Worm (Caenorhabditis elegans) whole organism, L3 larva: ENCODE results near the gene F57A8.7.

Experiments
- R02D3.7 ChIP-seq: fragments of 150-350 bp; optimal IDR thresholded peaks from 2 replicates; lab custom pipeline; 2014; ENCODE audit warnings: missing biosample characterization, missing genetic modification characterization
- ceh-16 ChIP-seq: sonication (generic microtip); optimal IDR thresholded peaks from 2 replicates; lab custom pipeline; 2017; ENCODE audit warnings: missing biosample characterization, missing genetic modification characterization
- ceh-28 ChIP-seq: fragments of 150-350 bp; optimal IDR thresholded peaks from 2 replicates; lab custom pipeline; 2014; ENCODE audit warnings: missing biosample characterization, missing genetic modification reagents, missing genetic modification characterization
- ceh-9 ChIP-seq: sonication (generic microtip); optimal IDR thresholded peaks from 2 replicates; lab custom pipeline; 2018; ENCODE audit warnings: missing biosample characterization, missing genetic modification characterization
- egl-27 ChIP-seq: sonication (generic microtip); optimal IDR thresholded peaks from 4 replicates; lab custom pipeline; 2017; ENCODE audit warnings: missing biosample characterization, missing genetic modification reagents, missing genetic modification characterization
- elt-1 ChIP-seq: fragments of 150-350 bp; optimal IDR thresholded peaks from 2 replicates; lab custom pipeline; 2014; ENCODE audit warnings: missing biosample characterization, missing genetic modification characterization
- elt-2 ChIP-seq: sonication (generic microtip); optimal IDR thresholded peaks from 2 replicates; lab custom pipeline; 2016; ENCODE audit warnings: missing genetic modification reagents, mild to moderate bottlenecking, missing genetic modification characterization, missing compliant biosample characterization
- elt-3 ChIP-seq, 3 experiments: fragments of 150-350 bp in 1 of 3; sonication (generic microtip) in 2 of 3; optimal IDR thresholded peaks; 2 replicates in 2 of 3; 4 replicates in 1 of 3; lab custom pipeline; 2014 to 2017; ENCODE audit warnings: missing biosample characterization in 3 of 3, missing genetic modification characterization in 3 of 3
- eor-1 ChIP-seq, 2 experiments: fragments of 150-350 bp; optimal IDR thresholded peaks; 2 replicates each; lab custom pipeline; 2014 to 2018; ENCODE audit warnings: missing biosample characterization in 2 of 2, missing genetic modification characterization in 2 of 2
- fkh-2 ChIP-seq: fragments of 150-350 bp; optimal IDR thresholded peaks from 2 replicates; lab custom pipeline; 2014; ENCODE audit warnings: missing biosample characterization, missing genetic modification reagents, missing genetic modification characterization
- fos-1 ChIP-seq: fragments of 150-350 bp; optimal IDR thresholded peaks from 2 replicates; lab custom pipeline; 2014; ENCODE audit warnings: missing biosample characterization, missing genetic modification characterization
- jun-1 ChIP-seq: fragments of 150-350 bp; optimal IDR thresholded peaks from 2 replicates; lab custom pipeline; 2014; ENCODE audit warnings: missing biosample characterization, missing genetic modification reagents, missing genetic modification characterization
- lin-39 ChIP-seq: fragments of 150-350 bp; optimal IDR thresholded peaks from 2 replicates; lab custom pipeline; 2018; ENCODE audit warnings: missing biosample characterization, missing genetic modification reagents, missing genetic modification characterization
- mdl-1 ChIP-seq: fragments of 150-350 bp; optimal IDR thresholded peaks from 2 replicates; lab custom pipeline; 2014; ENCODE audit warnings: missing biosample characterization, missing genetic modification characterization
- mml-1 ChIP-seq: fragments of 150-350 bp; sonication (generic microtip); optimal IDR thresholded peaks from 3 replicates; lab custom pipeline; 2014; ENCODE audit warnings: missing biosample characterization, missing genetic modification characterization
- nfya-1 ChIP-seq: sonication (generic microtip); optimal IDR thresholded peaks from 2 replicates; lab custom pipeline; 2017; ENCODE audit warnings: missing genetic modification characterization, mild to moderate bottlenecking, missing compliant biosample characterization, antibody characterized with exemption, moderate library complexity; ENCODE audit not compliant: insufficient read depth
- nhr-11 ChIP-seq: fragments of 150-350 bp; optimal IDR thresholded peaks from 2 replicates; lab custom pipeline; 2014; ENCODE audit warnings: missing biosample characterization, missing genetic modification characterization
- nhr-12 ChIP-seq: fragments of 150-350 bp; optimal IDR thresholded peaks from 2 replicates; lab custom pipeline; 2014; ENCODE audit warnings: missing biosample characterization, missing genetic modification characterization
- nhr-23 ChIP-seq: fragments of 150-350 bp; optimal IDR thresholded peaks from 2 replicates; lab custom pipeline; 2014; ENCODE audit warnings: missing biosample characterization, missing genetic modification reagents, missing genetic modification characterization
- nhr-237 ChIP-seq: fragments of 150-350 bp; optimal IDR thresholded peaks from 2 replicates; lab custom pipeline; 2014; ENCODE audit warnings: missing biosample characterization, missing genetic modification characterization
- nhr-28 ChIP-seq: fragments of 150-350 bp; optimal IDR thresholded peaks from 2 replicates; lab custom pipeline; 2014; ENCODE audit warnings: missing biosample characterization, missing genetic modification characterization
- nhr-43 ChIP-seq: sonication (generic microtip); optimal IDR thresholded peaks from 2 replicates; lab custom pipeline; 2016; ENCODE audit warnings: mild to moderate bottlenecking, missing genetic modification characterization, missing compliant biosample characterization; ENCODE audit not compliant: poor library complexity, severe bottlenecking
- nhr-67 ChIP-seq: fragments of 150-350 bp; optimal IDR thresholded peaks from 2 replicates; lab custom pipeline; 2014; ENCODE audit warnings: missing biosample characterization, missing genetic modification characterization
- nhr-76 ChIP-seq: fragments of 150-350 bp; sonication (generic microtip); optimal IDR thresholded peaks from 5 replicates; lab custom pipeline; 2014; ENCODE audit warnings: missing biosample characterization, missing genetic modification characterization
- pha-4 ChIP-seq: fragments of 150-350 bp; optimal IDR thresholded peaks from 2 replicates; lab custom pipeline; 2014; ENCODE audit warnings: missing biosample characterization, missing genetic modification reagents, missing genetic modification characterization
- pqm-1 ChIP-seq: fragments of 150-350 bp; optimal IDR thresholded peaks from 2 replicates; lab custom pipeline; 2017; ENCODE audit warnings: missing biosample characterization, missing genetic modification characterization, inconsistent platforms
- skn-1 ChIP-seq: fragments of 150-350 bp; optimal IDR thresholded peaks from 2 replicates; lab custom pipeline; 2014; ENCODE audit warnings: missing biosample characterization, missing genetic modification characterization
- tbx-2 ChIP-seq: sonication (generic microtip); optimal IDR thresholded peaks from 2 replicates; lab custom pipeline; 2016; ENCODE audit warnings: mild to moderate bottlenecking, missing genetic modification characterization, missing compliant biosample characterization
- ztf-11 ChIP-seq: fragments of 150-350 bp; optimal IDR thresholded peaks from 2 replicates; lab custom pipeline; 2014; ENCODE audit warnings: missing biosample characterization, missing genetic modification characterization
- ztf-4 ChIP-seq: fragments of 150-350 bp; optimal IDR thresholded peaks from 2 replicates; lab custom pipeline; 2014; ENCODE audit warnings: missing biosample characterization, missing genetic modification characterization

The F57A8.7 gene

ce11 chrV:10084864-10085263 lies 9.3 kb downstream of the F57A8.7 start, which contains the start of gene R04B5.6:
Gene R04B5.6 (plus strand): TSS chrV:10085164.
- TF ChIP-seq nhr-11 = no peak
- no peak for TF ChIP-seq fkh-2
- peak; percentile 63 for TF ChIP-seq nhr-76 (tag; lab: Kevin White, UChicago)
- TF ChIP-seq nhr-12 (tag; lab: Kevin White, UChicago) = no peak
- TF ChIP-seq ceh-16 (tag; lab: Kevin White, UChicago) = no peak
- no peak for TF ChIP-seq mdl-1 (tag; lab: Kevin White, UChicago)
- TF ChIP-seq ztf-4 (tag; lab: Kevin White, UChicago) = peak; percentile 18
- TF ChIP-seq tbx-2 (tag; lab: Kevin White, UChicago) = no peak
- no peak for TF ChIP-seq jun-1 (tag; lab: Kevin White, UChicago)

ce11 chrV:10086141-10086540 lies 10.6 kb downstream of the F57A8.7 start:
- TF ChIP-seq ceh-16 (tag; lab: Kevin White, UChicago) (no peak), nhr-76 (tag; lab: Kevin White, UChicago) (peak; percentile 35)

ce11 chrV:10087103-10087502 lies 11.6 kb downstream of the F57A8.7 start, which contains the start of gene R04B5.5:
Gene R04B5.5 (plus strand): TSS chrV:10087480.
- no peak for TF ChIP-seq nhr-67 (tag; lab: Kevin White, UChicago)
- TF ChIP-seq pqm-1 = peak; percentile 81
- TF ChIP-seq ztf-4 (tag; lab: Kevin White, UChicago) = peak; percentile 61
- peak; percentile 39 for TF ChIP-seq jun-1 (tag; lab: Kevin White, UChicago)
- TF ChIP-seq fos-1 = no peak
- no peak for TF ChIP-seq egl-27 (tag; lab: Kevin White, UChicago)
- TF ChIP-seq elt-2 = peak; percentile 91
- TF ChIP-seq nhr-23 = peak; percentile 60
- no peak for TF ChIP-seq skn-1 (tag; lab: Kevin White, UChicago)
- TF ChIP-seq nhr-76 (tag; lab: Kevin White, UChicago) = peak; percentile 62
- TF ChIP-seq ceh-28 (tag; lab: Kevin White, UChicago) = peak; percentile 2
- TF ChIP-seq mdl-1 (tag; lab: Kevin White, UChicago) = peak; percentile 18
- TF ChIP-seq eor-1 (tag; optimal IDR thresholded peaks at IDR 0.05; lab: Kevin White, UChicago) = no peak
- peak in 1 of 3 experiments; percentile 71 for TF ChIP-seq elt-3 (tag; optimal IDR thresholded peaks at IDR 0.05; lab: Kevin White, UChicago)
- peak; percentile 59 for TF ChIP-seq nhr-43 (tag; lab: Kevin White, UChicago)
- no peak for TF ChIP-seq elt-1 (tag; lab: Kevin White, UChicago)
- TF ChIP-seq, all 47 proteins: peak for 10

- no peak for TF ChIP-seq elt-2
- no peak for TF ChIP-seq ztf-11 (tag; lab: Kevin White, UChicago)
- no peak for TF ChIP-seq skn-1 (tag; lab: Kevin White, UChicago)
- no peak for TF ChIP-seq ceh-16 (tag; lab: Kevin White, UChicago)
- no peak for TF ChIP-seq nhr-12 (tag; lab: Kevin White, UChicago)
- no peak for TF ChIP-seq fos-1
- no peak for TF ChIP-seq ceh-28 (tag; lab: Kevin White, UChicago)
- no peak for TF ChIP-seq ceh-9 (tag; lab: Kevin White, UChicago)
- no peak for TF ChIP-seq mml-1
- TF ChIP-seq, all 47 proteins: peak for 0
Observed at ce11 chrV:10090461-10090860, 14.9 kb downstream of the F57A8.7 start, which contains the start of gene R04B5.7. Gene R04B5.7 (minus strand): TSS chrV:10090561.

ce11 chrV:10091152-10091551 lies 15.6 kb downstream of the F57A8.7 start, which contains the start of gene R04B5.11:
Gene R04B5.11 (minus strand): TSS chrV:10091252.
- TF ChIP-seq nhr-11 (no peak), nhr-43 (tag; lab: Kevin White, UChicago) (no peak), nhr-28 (tag; lab: Kevin White, UChicago) (no peak)

- no peak for TF ChIP-seq lin-39 (tag; lab: Kevin White, UChicago)
- no peak for TF ChIP-seq R02D3.7
- TF ChIP-seq nhr-237 = no peak
- no peak for TF ChIP-seq pha-4 (tag; lab: Kevin White, UChicago)
- no peak for TF ChIP-seq mml-1
- TF ChIP-seq nfya-1 (tag; lab: Kevin White, UChicago) = no peak
- no peak for TF ChIP-seq skn-1 (tag; lab: Kevin White, UChicago)
- TF ChIP-seq fkh-2 = no peak
Observed at ce11 chrV:10094374-10094773, 18.8 kb downstream of the F57A8.7 start, which contains the start of gene srd-49. Gene srd-49 (plus strand): TSS chrV:10094674.
